Fruit fly (Drosophila melanogaster) whole organism, embryonic: Measurements from ENCODE around the gene tex.

Experiments
- Antp ChIP-seq: fragments of 200-800 bp; sonication (Bioruptor generic); optimal IDR thresholded peaks from 3 replicates; lab custom pipeline; 2016; ENCODE audit warnings: missing biosample characterization, missing genetic modification characterization
- BEAF-32 ChIP-seq: fragments of 200-800 bp; sonication (Bioruptor generic); optimal IDR thresholded peaks from 3 replicates; lab custom pipeline; 2017; ENCODE audit warnings: missing biosample characterization, missing genetic modification characterization, mild to moderate bottlenecking, moderate library complexity, missing genetic modification reagents
- CG10431 ChIP-seq: fragments of 200-800 bp; sonication (Bioruptor generic); optimal IDR thresholded peaks from 3 replicates; lab custom pipeline; 2018; ENCODE audit warnings: missing biosample characterization, mild to moderate bottlenecking, missing genetic modification characterization
- CG11723 ChIP-seq: fragments of 200-800 bp; sonication (Bioruptor generic); optimal IDR thresholded peaks from 2 replicates; lab custom pipeline; 2017; ENCODE audit warnings: missing biosample characterization, mild to moderate bottlenecking, missing genetic modification characterization
- CG12071 ChIP-seq: fragments of 200-800 bp; sonication (Bioruptor generic); optimal IDR thresholded peaks from 3 replicates; lab custom pipeline; 2018; ENCODE audit warnings: missing biosample characterization, mild to moderate bottlenecking, missing genetic modification characterization
- CG12219 ChIP-seq: fragments of 200-800 bp; sonication (Bioruptor generic); optimal IDR thresholded peaks from 3 replicates; lab custom pipeline; 2018; ENCODE audit warnings: missing biosample characterization, mild to moderate bottlenecking, missing genetic modification characterization
- CG12391 ChIP-seq: fragments of 200-800 bp; sonication (Bioruptor generic); optimal IDR thresholded peaks from 3 replicates; lab custom pipeline; 2018; ENCODE audit warnings: missing biosample characterization, mild to moderate bottlenecking, missing genetic modification characterization, moderate library complexity
- CG15514 ChIP-seq: fragments of 200-800 bp; sonication (Bioruptor generic); optimal IDR thresholded peaks from 3 replicates; lab custom pipeline; 2017; ENCODE audit warnings: missing biosample characterization, missing genetic modification characterization, mild to moderate bottlenecking, moderate library complexity, missing genetic modification reagents
- CG1602 ChIP-seq: fragments of 200-800 bp; sonication (Bioruptor generic); optimal IDR thresholded peaks from 3 replicates; lab custom pipeline; 2016; ENCODE audit warnings: missing biosample characterization, missing genetic modification characterization
- CG1603 ChIP-seq: fragments of 200-800 bp; sonication (Bioruptor generic); optimal IDR thresholded peaks from 2 replicates; lab custom pipeline; 2019; ENCODE audit warnings: missing biosample characterization, mild to moderate bottlenecking, missing genetic modification characterization, moderate library complexity
- CG16813 ChIP-seq: fragments of 200-800 bp; sonication (Bioruptor generic); IDR thresholded peaks from 3 replicates; pipeline ENCODE4 v1.3.6; 2022; ENCODE audit warnings: missing biosample characterization, missing genetic modification characterization; ENCODE audit not compliant: partially characterized antibody
- CG17359 ChIP-seq: fragments of 200-800 bp; sonication (Bioruptor generic); optimal IDR thresholded peaks from 3 replicates; lab custom pipeline; 2018; ENCODE audit warnings: missing biosample characterization, mild to moderate bottlenecking, missing genetic modification characterization, moderate library complexity
- CG1832 ChIP-seq: fragments of 200-800 bp; sonication (Bioruptor generic); optimal IDR thresholded peaks from 2 replicates; lab custom pipeline; 2017; ENCODE audit warnings: missing biosample characterization, mild to moderate bottlenecking, missing genetic modification characterization, inconsistent platforms
- CG2678 ChIP-seq: fragments of 200-800 bp; sonication (Bioruptor generic); optimal IDR thresholded peaks from 3 replicates; lab custom pipeline; 2019; ENCODE audit warnings: missing biosample characterization, mild to moderate bottlenecking, missing genetic modification characterization, moderate library complexity
- CG32772 ChIP-seq: fragments of 200-800 bp; sonication (Bioruptor generic); IDR thresholded peaks from 2 replicates; pipeline ENCODE4 v1.3.6; 2022; ENCODE audit warnings: missing biosample characterization, missing genetic modification characterization
- CG7357 ChIP-seq: fragments of 200-800 bp; sonication (Bioruptor generic); IDR thresholded peaks from 3 replicates; pipeline ENCODE4 v1.3.6; 2022; ENCODE audit warnings: missing biosample characterization, missing genetic modification characterization
- CG9876 ChIP-seq: fragments of 200-800 bp; sonication (Bioruptor generic); optimal IDR thresholded peaks from 2 replicates; lab custom pipeline; 2016; ENCODE audit warnings: missing biosample characterization, missing genetic modification characterization
- CHES-1-like ChIP-seq: fragments of 200-800 bp; sonication (Bioruptor generic); optimal IDR thresholded peaks from 2 replicates; lab custom pipeline; 2016; ENCODE audit warnings: missing biosample characterization, missing genetic modification characterization
- D19A ChIP-seq: fragments of 200-800 bp; optimal IDR thresholded peaks from 3 replicates; lab custom pipeline; 2019; ENCODE audit warnings: missing biosample characterization, mild to moderate bottlenecking, missing genetic modification characterization, moderate library complexity
- Dref ChIP-seq: fragments of 200-800 bp; sonication (Bioruptor generic); IDR thresholded peaks from 2 replicates; pipeline ENCODE4 v1.3.6; 2022; ENCODE audit warnings: missing biosample characterization, missing genetic modification characterization
- MESR4 ChIP-seq: fragments of 200-800 bp; sonication (Bioruptor generic); optimal IDR thresholded peaks from 2 replicates; lab custom pipeline; 2018; ENCODE audit warnings: missing biosample characterization, mild to moderate bottlenecking, missing genetic modification characterization, moderate library complexity
- Max ChIP-seq: fragments of 200-800 bp; sonication (Bioruptor generic); optimal IDR thresholded peaks from 2 replicates; lab custom pipeline; 2016; ENCODE audit warnings: missing biosample characterization, mild to moderate bottlenecking, missing genetic modification characterization
- NC2β ChIP-seq: fragments of 200-800 bp; sonication (Bioruptor generic); optimal IDR thresholded peaks from 2 replicates; lab custom pipeline; 2016; ENCODE audit warnings: missing biosample characterization, missing genetic modification characterization
- Nf-YA ChIP-seq: fragments of 200-800 bp; sonication (Bioruptor generic); IDR thresholded peaks from 2 replicates; pipeline ENCODE4 v1.3.6; 2022; ENCODE audit warnings: missing biosample characterization, missing genetic modification characterization
- NfI ChIP-seq: fragments of 200-800 bp; sonication (Bioruptor generic); optimal IDR thresholded peaks from 3 replicates; lab custom pipeline; 2018; ENCODE audit warnings: missing biosample characterization, mild to moderate bottlenecking, missing genetic modification characterization, moderate library complexity
- Oli ChIP-seq: fragments of 200-800 bp; sonication (Bioruptor generic); optimal IDR thresholded peaks from 2 replicates; lab custom pipeline; 2018; ENCODE audit warnings: missing biosample characterization, mild to moderate bottlenecking, missing genetic modification characterization, moderate library complexity
- Poxn ChIP-seq: fragments of 200-800 bp; sonication (Bioruptor generic); IDR thresholded peaks from 2 replicates; pipeline ENCODE4 v1.3.6; 2022; ENCODE audit warnings: missing biosample characterization, missing genetic modification characterization
- Sox102F ChIP-seq: fragments of 200-800 bp; sonication (Bioruptor generic); optimal IDR thresholded peaks from 2 replicates; lab custom pipeline; 2018; ENCODE audit warnings: missing biosample characterization, mild to moderate bottlenecking, missing genetic modification characterization, moderate library complexity
- Sry-β ChIP-seq: fragments of 200-800 bp; sonication (Bioruptor generic); optimal IDR thresholded peaks from 2 replicates; lab custom pipeline; 2018; ENCODE audit warnings: missing biosample characterization, mild to moderate bottlenecking, missing genetic modification characterization, moderate library complexity
- Sry-δ ChIP-seq: fragments of 200-800 bp; sonication (Bioruptor generic); optimal IDR thresholded peaks from 2 replicates; lab custom pipeline; 2016; ENCODE audit warnings: missing biosample characterization, missing genetic modification characterization
- Ssrp ChIP-seq: fragments of 200-800 bp; sonication (Bioruptor generic); optimal IDR thresholded peaks from 2 replicates; lab custom pipeline; 2018; ENCODE audit warnings: missing biosample characterization, mild to moderate bottlenecking, missing genetic modification characterization, moderate library complexity
- Usf ChIP-seq: fragments of 200-800 bp; sonication (Bioruptor generic); optimal IDR thresholded peaks from 2 replicates; lab custom pipeline; 2017; ENCODE audit warnings: missing genotype, missing biosample characterization, missing genetic modification characterization
- aop ChIP-seq: fragments of 200-800 bp; sonication (Bioruptor generic); IDR thresholded peaks from 2 replicates; pipeline ENCODE4 v1.3.6; 2022; ENCODE audit warnings: missing biosample characterization, missing genetic modification characterization
- crc ChIP-seq: fragments of 200-800 bp; sonication (Bioruptor generic); optimal IDR thresholded peaks from 2 replicates; lab custom pipeline; 2016; ENCODE audit warnings: missing biosample characterization, missing genetic modification characterization
- dmrt99B ChIP-seq: fragments of 200-800 bp; sonication (Bioruptor generic); optimal IDR thresholded peaks from 2 replicates; lab custom pipeline; 2018; ENCODE audit warnings: missing biosample characterization, mild to moderate bottlenecking, missing genetic modification characterization, moderate library complexity
- gcm ChIP-seq: fragments of 200-800 bp; sonication (Bioruptor generic); optimal IDR thresholded peaks from 2 replicates; lab custom pipeline; 2019; ENCODE audit warnings: missing biosample characterization, mild to moderate bottlenecking, missing genetic modification characterization, moderate library complexity
- gt ChIP-seq: fragments of 200-800 bp; sonication (Bioruptor generic); IDR thresholded peaks from 2 replicates; pipeline ENCODE4 v1.3.6; 2022; ENCODE audit warnings: missing biosample characterization, missing genetic modification characterization
- hkb ChIP-seq, 2 experiments: fragments of 200-800 bp in 1 of 2; fragments of >200 bp in 1 of 2; sonication (Bioruptor generic) in 1 of 2; IDR thresholded peaks in 1 of 2; optimal IDR thresholded peaks in 1 of 2; 2 replicates each; pipeline versions ENCODE4 v1.3.6 to Lab custom; 2017 to 2022; ENCODE audit warnings: missing biosample characterization in 1 of 2, missing genetic modification characterization in 1 of 2
- hth ChIP-seq: fragments of >200 bp; optimal IDR thresholded peaks from 2 replicates; lab custom pipeline; 2017; ENCODE audit warnings: inconsistent platforms
- lmd ChIP-seq: fragments of 200-800 bp; sonication (Bioruptor generic); IDR thresholded peaks from 2 replicates; pipeline ENCODE4 v1.3.6; 2022; ENCODE audit warnings: missing biosample characterization, missing genetic modification characterization
- mirr ChIP-seq: fragments of 200-800 bp; sonication (Bioruptor generic); optimal IDR thresholded peaks from 3 replicates; lab custom pipeline; 2018; ENCODE audit warnings: missing biosample characterization, mild to moderate bottlenecking, missing genetic modification characterization
- mld ChIP-seq: fragments of 200-800 bp; sonication (Bioruptor generic); IDR thresholded peaks from 3 replicates; pipeline ENCODE4 v1.3.6; 2022; ENCODE audit warnings: missing biosample characterization, missing genetic modification characterization; ENCODE audit not compliant: partially characterized antibody
- nmo ChIP-seq: fragments of 200-800 bp; sonication (Bioruptor generic); optimal IDR thresholded peaks from 2 replicates; lab custom pipeline; 2018; ENCODE audit warnings: missing biosample characterization, mild to moderate bottlenecking, missing genetic modification characterization, moderate library complexity
- onecut ChIP-seq: fragments of 200-800 bp; sonication (Bioruptor generic); IDR thresholded peaks from 2 replicates; pipeline ENCODE4 v1.3.6; 2022; ENCODE audit warnings: missing biosample characterization, missing genetic modification characterization
- repo ChIP-seq: fragments of 200-800 bp; sonication (Bioruptor generic); optimal IDR thresholded peaks from 2 replicates; lab custom pipeline; 2016; ENCODE audit warnings: missing biosample characterization, missing genetic modification characterization
- schlank ChIP-seq: fragments of 200-800 bp; sonication (Bioruptor generic); optimal IDR thresholded peaks from 2 replicates; lab custom pipeline; 2018; ENCODE audit warnings: missing biosample characterization, mild to moderate bottlenecking, missing genetic modification characterization
- seq ChIP-seq: fragments of 200-800 bp; sonication (Bioruptor generic); IDR thresholded peaks from 2 replicates; pipeline ENCODE4 v1.3.6; 2022; ENCODE audit warnings: missing biosample characterization, missing genetic modification characterization
- sna ChIP-seq: fragments of 200-800 bp; sonication (Bioruptor generic); IDR thresholded peaks from 2 replicates; pipeline ENCODE4 v1.3.6; 2022; ENCODE audit warnings: missing biosample characterization, missing genetic modification characterization; ENCODE audit not compliant: partially characterized antibody
- sob ChIP-seq: fragments of 200-800 bp; sonication (Bioruptor generic); IDR thresholded peaks from 2 replicates; pipeline ENCODE4 v1.3.6; 2022; ENCODE audit warnings: missing biosample characterization, missing genetic modification characterization
- trh ChIP-seq: fragments of 200-800 bp; sonication (Bioruptor generic); optimal IDR thresholded peaks from 2 replicates; lab custom pipeline; 2016; ENCODE audit warnings: missing biosample characterization, missing genetic modification characterization
- zen ChIP-seq: fragments of 200-800 bp; sonication (Bioruptor generic); optimal IDR thresholded peaks from 3 replicates; lab custom pipeline; 2018; ENCODE audit warnings: missing biosample characterization, mild to moderate bottlenecking, missing genetic modification characterization, moderate library complexity

tex gene

DNA sequence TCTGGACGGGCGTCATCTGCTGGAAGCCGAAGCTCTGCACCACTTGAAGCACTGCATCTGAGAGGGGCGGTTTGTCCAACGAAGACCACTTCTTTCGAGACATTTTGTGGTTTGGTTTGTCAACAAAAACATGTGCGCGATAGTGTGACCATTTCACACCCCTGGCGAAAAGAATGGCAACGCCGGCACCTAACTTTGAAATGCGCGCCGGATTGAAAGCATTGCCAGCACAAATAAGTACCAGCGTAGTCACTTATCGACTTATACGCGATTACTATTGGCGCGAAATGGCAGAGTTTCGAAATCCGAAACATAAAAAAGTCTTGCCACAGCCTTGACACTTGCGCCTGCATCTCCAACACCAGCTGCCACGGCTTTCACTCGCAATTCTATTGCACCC is 38.7 kb downstream of the tex start, which contains the start of gene CG9630 (continued):
- TF ChIP-seq CG12219 (GFP tag; lab: Kevin White, UChicago) = no peak
- TF ChIP-seq Oli (tag; lab: Kevin White, UChicago) = no peak
- TF ChIP-seq sna = peak; percentile 71; the same call in 1 of the 2 replicates
- TF ChIP-seq BEAF-32 (GFP tag; lab: Kevin White, UChicago) = peak; percentile 72
- no peak for TF ChIP-seq aop (GFP tag; lab: Robert Waterston, UW)
- 0 out of 3 replicates have a peak, but pooled peaks have one; percentile 37 for TF ChIP-seq mld (GFP tag; lab: Robert Waterston, UW)
- no peak for TF ChIP-seq repo (GFP tag; lab: Kevin White, UChicago)
- no peak for TF ChIP-seq Nf-YA
- TF ChIP-seq gt (GFP tag; lab: Robert Waterston, UW) = no peak
- TF ChIP-seq trh (GFP tag; lab: Kevin White, UChicago) = no peak
- no peak for TF ChIP-seq D19A (tag; lab: Kevin White, UChicago)
- TF ChIP-seq Usf = no peak
- TF ChIP-seq Sox102F = no peak
- TF ChIP-seq CG1602 = no peak
- peak; percentile 87 for TF ChIP-seq CG15514
- no peak for TF ChIP-seq CG7357 (GFP tag; lab: Robert Waterston, UW)
- no peak for TF ChIP-seq CG12071 (GFP tag; lab: Kevin White, UChicago)
- TF ChIP-seq crc = no peak
- TF ChIP-seq CG1832 (GFP tag; lab: Kevin White, UChicago) = no peak
- TF ChIP-seq nmo (GFP tag; lab: Kevin White, UChicago) = peak; percentile 10
- TF ChIP-seq CG12391 (tag; lab: Kevin White, UChicago) = no peak
- TF ChIP-seq Poxn (GFP tag; lab: Robert Waterston, UW) = no peak
- no peak for TF ChIP-seq schlank (tag; lab: Kevin White, UChicago)
- TF ChIP-seq Sry-β = no peak
- TF ChIP-seq hkb (optimal IDR thresholded peaks at IDR 0.05; lab: Kevin White, UChicago) = peak; percentile 48
- TF ChIP-seq hkb (GFP tag; IDR thresholded peaks at IDR 0.05; lab: Robert Waterston, UW) = no peak
- TF ChIP-seq sob (GFP tag; lab: Robert Waterston, UW) = no peak
- no peak for TF ChIP-seq CG17359
- peak; percentile 78 for TF ChIP-seq Dref (GFP tag; lab: Robert Waterston, UW)
- TF ChIP-seq onecut (GFP tag; lab: Robert Waterston, UW) = no peak
- no peak for TF ChIP-seq seq (GFP tag; lab: Robert Waterston, UW)
- no peak for TF ChIP-seq CG11723 (GFP tag; lab: Kevin White, UChicago)
- TF ChIP-seq CG16813 (GFP tag; lab: Robert Waterston, UW) = peak; percentile 59; the same call in 1 of the 3 replicates
- no peak for TF ChIP-seq lmd (GFP tag; lab: Robert Waterston, UW)
- TF ChIP-seq Antp (GFP tag; lab: Kevin White, UChicago) = no peak
- no peak for TF ChIP-seq hth (lab: Kevin White, UChicago)
- no peak for TF ChIP-seq dmrt99B (tag; lab: Kevin White, UChicago)
- TF ChIP-seq MESR4 (GFP tag; lab: Kevin White, UChicago) = peak; percentile 77
- no peak for TF ChIP-seq CG10431 (GFP tag; lab: Kevin White, UChicago)
- TF ChIP-seq Ssrp (tag; lab: Kevin White, UChicago) = no peak
- peak; percentile 36 for TF ChIP-seq CHES-1-like (GFP tag; lab: Kevin White, UChicago)
- no peak for TF ChIP-seq NfI (GFP tag; lab: Kevin White, UChicago)
- no peak for TF ChIP-seq CG32772 (GFP tag; lab: Robert Waterston, UW)
- peak; percentile 18 for TF ChIP-seq zen (tag; lab: Kevin White, UChicago)
- TF ChIP-seq CG9876 (GFP tag; lab: Kevin White, UChicago) = no peak
- no peak for TF ChIP-seq NC2β (GFP tag; lab: Kevin White, UChicago)
- TF ChIP-seq Max (GFP tag; lab: Kevin White, UChicago) = peak; percentile 88
- TF ChIP-seq CG2678 (tag; lab: Kevin White, UChicago) = no peak
- TF ChIP-seq Sry-δ (GFP tag; lab: Kevin White, UChicago) = peak; percentile 75
- TF ChIP-seq gcm (GFP tag; lab: Kevin White, UChicago) = no peak
- no peak for TF ChIP-seq mirr (GFP tag; lab: Kevin White, UChicago)
- TF ChIP-seq CG1603 (tag; lab: Kevin White, UChicago) = peak; percentile 87
